Fruit fly (Drosophila melanogaster) S2 (cell line): ENCODE data around the gene betaTub97EF.

Experiments used
- CG8478 ChIP-seq: fragments of >200 bp; optimal IDR thresholded peaks from 2 replicates; lab custom pipeline; 2018
- CTCF ChIP-seq, 2 experiments: fragments of >200 bp; optimal IDR thresholded peaks; 2 replicates each; lab custom pipeline; 2018

- TF ChIP-seq CTCF (optimal IDR thresholded peaks at IDR 0.05; lab: Kevin White, UChicago): no peak
- TF ChIP-seq CG8478 (lab: Kevin White, UChicago): no peak
These were observed 62.1 kb downstream of the betaTub97EF start for dm6 chr3R:27925971-27926533.
